Fruit fly (Drosophila melanogaster) S2 (cell line): ENCODE measurements around the gene dls.

Experiments used
- CG8478 ChIP-seq: fragments of >200 bp; optimal IDR thresholded peaks from 2 replicates; lab custom pipeline; 2018
- CTCF ChIP-seq, 2 experiments: fragments of >200 bp; optimal IDR thresholded peaks; 2 replicates each; lab custom pipeline; 2018

dls gene

dm6 chr3L:16197450-16197918 is 3.6 kb upstream of the dls start, which contains the start of gene CG33687:
CG33687 (plus strand) TSS chr3L:16197868.
- TF ChIP-seq CTCF (optimal IDR thresholded peaks at IDR 0.05; lab: Kevin White, UChicago), result no peak
- no peak for TF ChIP-seq CG8478 (lab: Kevin White, UChicago)

dm6 chr3L:16198920-16199319 is 2.2 kb upstream of the dls start, which contains the start of gene CG33688:
CG33688 (plus strand) TSS chr3L:16199220.
- TF ChIP-seq CG8478 (lab: Kevin White, UChicago) (no peak), CTCF (optimal IDR thresholded peaks at IDR 0.05; lab: Kevin White, UChicago) (no peak)

DNA sequence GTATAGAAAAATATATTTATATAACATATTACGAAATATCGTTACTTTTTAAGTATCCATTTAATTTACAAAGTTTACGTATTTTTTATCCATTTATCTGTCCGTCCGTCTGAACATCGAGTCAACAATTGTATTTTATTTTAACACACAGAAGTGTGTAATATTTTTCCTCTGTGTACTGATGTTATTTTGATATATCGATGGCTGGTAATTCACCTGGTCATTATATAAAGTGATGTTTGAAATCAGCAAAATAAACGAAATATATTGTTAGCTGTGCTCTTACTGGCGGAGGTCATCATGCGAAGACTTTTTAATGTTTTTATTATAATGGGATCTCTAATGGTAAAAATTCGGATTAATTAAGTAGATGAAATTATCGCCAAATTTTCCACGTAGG is 1.2 kb upstream of the dls start, which contains the start of gene CG33689:
CG33689 (plus strand) TSS at position 301 of the 400 bp plus-strand sequence.
- TF ChIP-seq CTCF (optimal IDR thresholded peaks at IDR 0.05; lab: Kevin White, UChicago) (no peak), CG8478 (lab: Kevin White, UChicago) (no peak)

DNA sequence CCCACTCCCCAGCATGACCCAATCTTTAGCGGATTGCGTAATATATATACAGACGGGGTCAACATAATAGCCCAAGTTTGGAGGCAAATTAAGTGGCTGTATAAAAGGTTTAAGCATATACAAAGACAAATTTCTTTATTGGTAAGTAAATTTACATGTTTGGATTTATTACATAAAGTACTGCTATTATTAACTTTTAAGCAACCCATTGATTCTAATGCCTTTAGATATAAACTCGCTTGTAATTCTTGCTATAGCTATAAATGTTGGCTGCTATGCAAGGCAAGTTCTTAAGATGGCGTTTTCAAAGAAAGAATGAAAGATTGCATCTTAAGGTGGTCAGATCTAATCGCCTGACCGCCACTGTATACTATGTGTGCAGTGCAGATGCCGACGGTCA is 1.4 kb downstream of the dls start:
- TF ChIP-seq CTCF (optimal IDR thresholded peaks at IDR 0.05; lab: Kevin White, UChicago) (no peak), CG8478 (lab: Kevin White, UChicago) (no peak)

DNA sequence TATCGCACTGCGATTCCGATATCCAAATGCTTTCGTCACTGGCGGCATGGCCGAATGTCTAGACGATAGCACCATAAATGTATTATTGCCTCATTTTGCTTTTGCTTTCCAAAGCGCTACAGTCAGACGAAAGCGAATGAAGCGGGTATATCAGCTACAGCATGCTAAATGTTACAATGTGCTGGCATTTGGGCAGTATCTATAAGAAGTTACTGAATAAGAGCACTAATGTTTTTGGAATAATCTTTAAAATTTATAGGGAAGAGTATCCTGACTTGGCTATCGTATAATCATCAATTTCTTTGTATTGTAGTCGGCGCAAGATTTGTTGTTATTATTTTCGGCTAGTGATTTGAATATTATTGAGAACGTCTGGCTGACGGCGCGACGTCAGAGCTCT is 2.1 kb downstream of the dls start:
- TF ChIP-seq CTCF (optimal IDR thresholded peaks at IDR 0.05; lab: Kevin White, UChicago) (no peak), CG8478 (lab: Kevin White, UChicago) (no peak)

- no peak for TF ChIP-seq CG8478 (lab: Kevin White, UChicago)
- no peak for TF ChIP-seq CTCF (optimal IDR thresholded peaks at IDR 0.05; lab: Kevin White, UChicago)
Observed at dm6 chr3L:16204128-16204527, 3.0 kb downstream of the dls start.

dm6 chr3L:16208053-16208838 is 7.1 kb downstream of the dls start:
- TF ChIP-seq CTCF (optimal IDR thresholded peaks at IDR 0.05; lab: Kevin White, UChicago) (no peak), CG8478 (lab: Kevin White, UChicago) (no peak)

DNA sequence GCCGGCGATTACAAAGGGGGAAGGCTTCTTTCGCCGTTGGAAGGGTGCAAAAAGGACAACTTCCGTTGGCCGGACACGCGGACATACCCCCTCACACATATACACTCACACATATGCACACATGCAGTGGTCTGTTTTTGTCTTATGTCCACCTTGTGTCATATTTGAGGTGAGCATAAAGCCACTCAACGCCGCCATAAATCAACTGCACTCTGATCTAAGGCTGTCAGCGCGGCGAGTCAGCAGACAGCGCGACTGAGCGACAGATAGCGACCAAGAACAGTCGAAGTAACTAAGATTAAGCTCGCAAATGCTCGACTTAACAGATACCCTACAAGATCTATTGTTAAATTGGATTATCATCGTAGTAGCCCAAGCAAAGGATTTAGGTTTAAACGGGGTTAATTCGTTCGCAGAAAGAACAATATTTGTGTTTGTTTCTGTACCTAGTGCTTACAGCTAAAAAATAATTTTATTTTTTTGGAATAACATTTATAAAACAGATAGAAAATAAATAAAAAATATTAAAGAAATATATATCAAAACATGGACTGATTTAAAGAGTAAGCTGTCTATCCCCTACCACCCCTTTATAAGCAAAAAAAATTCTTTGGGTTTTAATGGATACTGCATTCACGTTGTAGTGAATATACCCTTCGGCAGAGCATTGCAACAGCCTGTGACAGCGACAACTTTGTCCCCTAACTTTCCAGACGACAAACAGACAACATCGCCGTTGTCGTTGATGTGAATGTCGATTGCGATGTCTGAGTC is 7.9 kb downstream of the dls start:
- TF ChIP-seq CTCF (optimal IDR thresholded peaks at IDR 0.05; lab: Kevin White, UChicago) (no peak), CG8478 (lab: Kevin White, UChicago) (no peak)

- TF ChIP-seq CG8478 (lab: Kevin White, UChicago) (no peak), CTCF (optimal IDR thresholded peaks at IDR 0.05; lab: Kevin White, UChicago) (no peak)
Observed at dm6 chr3L:16209641-16210040, 8.5 kb downstream of the dls start.

dm6 chr3L:16211156-16211935 is 10.2 kb downstream of the dls start:
- TF ChIP-seq CTCF (optimal IDR thresholded peaks at IDR 0.05; lab: Kevin White, UChicago), result no peak

DNA sequence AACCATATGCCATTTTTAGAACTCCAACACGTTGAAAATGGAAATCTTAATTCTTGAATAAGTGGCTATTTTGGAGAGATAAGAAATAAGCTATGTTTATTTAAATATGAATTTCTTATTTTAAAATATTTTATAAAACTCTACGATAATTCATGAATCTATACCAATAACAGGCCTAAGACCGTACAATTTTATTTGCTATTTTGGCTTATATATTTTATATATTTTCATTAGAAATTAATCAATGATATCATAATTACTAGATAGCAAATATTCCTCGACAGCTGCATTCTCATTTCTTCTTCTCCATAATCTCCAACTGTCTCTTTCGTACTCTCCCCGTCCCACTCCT is 10.8 kb downstream of the dls start:
- TF ChIP-seq CTCF (optimal IDR thresholded peaks at IDR 0.05; lab: Kevin White, UChicago) (no peak), CG8478 (lab: Kevin White, UChicago) (no peak)

DNA sequence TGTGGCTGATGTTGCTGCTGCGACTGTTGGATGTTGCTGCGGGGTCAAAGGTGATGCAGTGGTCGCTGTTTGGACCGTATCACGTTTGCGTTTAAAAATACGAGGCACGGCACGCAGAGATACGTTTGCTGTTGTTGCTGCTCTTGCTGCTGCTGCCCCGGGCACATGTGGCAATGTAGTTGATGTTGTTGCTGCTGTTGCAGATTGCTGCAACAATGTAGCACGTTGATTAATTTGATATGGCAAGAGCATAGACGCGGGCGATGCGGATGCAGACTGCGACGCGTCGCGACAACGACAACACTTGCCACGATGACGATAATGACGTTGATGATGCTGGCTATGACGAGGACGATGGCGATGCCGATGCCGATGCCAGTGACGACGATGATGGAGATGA is 12.1 kb downstream of the dls start:
- no peak for TF ChIP-seq CG8478 (lab: Kevin White, UChicago)
- no peak for TF ChIP-seq CTCF (optimal IDR thresholded peaks at IDR 0.05; lab: Kevin White, UChicago)

dm6 chr3L:16214533-16215207 is 13.5 kb downstream of the dls start:
- TF ChIP-seq CTCF (optimal IDR thresholded peaks at IDR 0.05; lab: Kevin White, UChicago) (no peak), CG8478 (lab: Kevin White, UChicago) (no peak)

DNA sequence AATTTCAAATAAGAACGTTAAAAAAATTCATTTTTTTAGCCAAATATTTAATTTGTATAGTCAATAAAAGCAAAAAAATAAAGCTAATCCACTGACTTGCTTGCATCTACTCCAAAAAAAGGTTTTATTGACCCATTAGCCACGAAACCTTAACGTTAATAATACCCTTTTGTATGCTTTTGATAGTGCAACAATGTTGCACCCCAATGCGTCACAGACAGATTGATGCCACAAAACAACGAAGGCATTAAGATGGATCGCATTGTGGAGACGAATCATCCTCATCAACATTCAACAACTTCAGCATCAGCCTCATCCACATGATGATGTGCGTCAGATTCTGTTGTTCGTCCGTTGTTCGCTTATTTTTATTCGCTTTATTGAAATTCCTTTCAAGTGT is 14.3 kb downstream of the dls start:
- TF ChIP-seq CG8478 (lab: Kevin White, UChicago) (no peak), CTCF (optimal IDR thresholded peaks at IDR 0.05; lab: Kevin White, UChicago) (no peak)
